Fruit fly (Drosophila melanogaster): ENCODE results near the gene RpL24.

Gene RpL24

dm6 chr2L:13354580-13355347 is 40.2 kb downstream of the RpL24 start, which contains the start of gene CG9395:
TSS of gene CG9395 (minus strand) at chr2L:13355073.
- TF ChIP-seq CG5204 (GFP tag; optimal IDR thresholded peaks at IDR 0.05) (no peak), CG11617 (GFP tag; optimal IDR thresholded peaks at IDR 0.05) (no peak)

- TF ChIP-seq pad (GFP tag; optimal IDR thresholded peaks at IDR 0.05) = peak; percentile 94
- TF ChIP-seq Hr96 (GFP tag; optimal IDR thresholded peaks at IDR 0.05) = no peak
- no peak for TF ChIP-seq toe (GFP tag; optimal IDR thresholded peaks at IDR 0.05)
- TF ChIP-seq CG7045 (GFP tag; optimal IDR thresholded peaks at IDR 0.05) = no peak
- no peak for TF ChIP-seq CG14711 (tag; optimal IDR thresholded peaks at IDR 0.05)
- TF ChIP-seq CG33017 (tag; optimal IDR thresholded peaks at IDR 0.05) = no peak
- TF ChIP-seq CG11617 (GFP tag; optimal IDR thresholded peaks at IDR 0.05) = no peak
- no peak for TF ChIP-seq cic (GFP tag; optimal IDR thresholded peaks at IDR 0.05)
- no peak for TF ChIP-seq CG12768 (GFP tag; optimal IDR thresholded peaks at IDR 0.05)
- peak; percentile 15 for TF ChIP-seq CG7101 (tag; optimal IDR thresholded peaks at IDR 0.05)
- peak; percentile 38 for TF ChIP-seq kay (GFP tag; ENCODE audit: borderline replicate concordance)
- no peak for TF ChIP-seq CG1620 (GFP tag; optimal IDR thresholded peaks at IDR 0.05)
- TF ChIP-seq CG5204 (GFP tag; optimal IDR thresholded peaks at IDR 0.05) = no peak
Observed at dm6 chr2L:13349237-13349902, 45.6 kb downstream of the RpL24 start.

- TF ChIP-seq Mnt (GFP tag; optimal IDR thresholded peaks at IDR 0.05) (no peak), bab1 (GFP tag; optimal IDR thresholded peaks at IDR 0.05) (no peak), CG33017 (tag; optimal IDR thresholded peaks at IDR 0.05) (no peak), kay (GFP tag; ENCODE audit: borderline replicate concordance) (peak; percentile 54), CG7101 (tag; optimal IDR thresholded peaks at IDR 0.05) (peak; percentile 18), CG5204 (GFP tag; optimal IDR thresholded peaks at IDR 0.05) (no peak), ovo (GFP tag; optimal IDR thresholded peaks at IDR 0.05) (no peak)
Observed at dm6 chr2L:13347473-13347872, 47.5 kb downstream of the RpL24 start, which contains the start of gene CG16826. TSS of gene CG16826 (plus strand) at chr2L:13347773.
